Worm (Caenorhabditis elegans) whole organism, late embryonic: ENCODE measurements around the gene ntr-2.

Source experiments
- F13H6.1 ChIP-seq: sonication (generic microtip); optimal IDR thresholded peaks from 2 replicates; lab custom pipeline; 2016; ENCODE audit warnings: missing genetic modification characterization, missing compliant biosample characterization
- K09A11.1 ChIP-seq: sonication (generic microtip); optimal IDR thresholded peaks from 2 replicates; lab custom pipeline; 2017; ENCODE audit warnings: antibody characterized with exemption, mild to moderate bottlenecking, missing genetic modification characterization, missing compliant biosample characterization; ENCODE audit not compliant: insufficient read depth
- ama-1 ChIP-seq: fragments of 150-350 bp; optimal IDR thresholded peaks from 2 replicates; lab custom pipeline; 2014
- hlh-30 ChIP-seq: sonication (generic microtip); optimal IDR thresholded peaks from 2 replicates; lab custom pipeline; 2017; ENCODE audit warnings: antibody characterized with exemption, missing genetic modification characterization, missing compliant biosample characterization; ENCODE audit not compliant: insufficient read depth
- nhr-11 ChIP-seq: fragments of 150-350 bp; optimal IDR thresholded peaks from 2 replicates; lab custom pipeline; 2014; ENCODE audit warnings: missing biosample characterization, missing genetic modification characterization
- npax-4 ChIP-seq: sonication (generic microtip); optimal IDR thresholded peaks from 2 replicates; lab custom pipeline; 2016; ENCODE audit warnings: missing genetic modification characterization, missing compliant biosample characterization
- odd-2 ChIP-seq: sonication (generic microtip); optimal IDR thresholded peaks from 2 replicates; lab custom pipeline; 2017; ENCODE audit warnings: antibody characterized with exemption, mild to moderate bottlenecking, missing genetic modification characterization, missing compliant biosample characterization
- pag-3 ChIP-seq: sonication (generic microtip); optimal IDR thresholded peaks from 2 replicates; lab custom pipeline; 2016; ENCODE audit warnings: missing compliant biosample characterization, missing genetic modification characterization, borderline replicate concordance
- pha-4 ChIP-seq: fragments of 150-350 bp; optimal IDR thresholded peaks from 2 replicates; lab custom pipeline; 2018; ENCODE audit warnings: missing biosample characterization, missing genetic modification reagents, missing genetic modification characterization
- pqm-1 ChIP-seq: sonication (generic microtip); optimal IDR thresholded peaks from 2 replicates; lab custom pipeline; 2016; ENCODE audit warnings: missing genetic modification characterization, missing compliant biosample characterization
- unc-42 ChIP-seq: sonication (generic microtip); optimal IDR thresholded peaks from 2 replicates; lab custom pipeline; 2016; ENCODE audit warnings: missing genotype, missing genetic modification characterization, missing compliant biosample characterization

ce11 chrX:14877691-14878090, 51.1 kb downstream of the ntr-2 start:
- no peak for TF ChIP-seq pha-4 (tag; lab: Kevin White, UChicago)
- no peak for TF ChIP-seq npax-4 (tag; lab: Kevin White, UChicago)
- no peak for TF ChIP-seq F13H6.1 (tag; lab: Kevin White, UChicago)
- no peak for TF ChIP-seq pag-3 (tag; lab: Kevin White, UChicago)
- no peak for TF ChIP-seq pqm-1 (tag; lab: Kevin White, UChicago)
- no peak for TF ChIP-seq ama-1 (lab: Kevin White, UChicago)
- TF ChIP-seq unc-42 (tag; lab: Kevin White, UChicago) = no peak
- TF ChIP-seq odd-2 (tag; lab: Kevin White, UChicago) = no peak
- no peak for TF ChIP-seq nhr-11
- TF ChIP-seq K09A11.1 = no peak
- no peak for TF ChIP-seq hlh-30 (tag; lab: Kevin White, UChicago)
